Worm (Caenorhabditis elegans) whole organism, L3 larva: ENCODE results near the gene gplb-1.

Source experiments
- R02D3.7 ChIP-seq: fragments of 150-350 bp; optimal IDR thresholded peaks from 2 replicates; lab custom pipeline; 2014; ENCODE audit warnings: missing biosample characterization, missing genetic modification characterization
- aly-2 ChIP-seq: fragments of 150-350 bp; optimal IDR thresholded peaks from 2 replicates; lab custom pipeline; 2014; ENCODE audit warnings: missing biosample characterization, missing genetic modification characterization
- ama-1 ChIP-seq: fragments of 150-350 bp; optimal IDR thresholded peaks from 2 replicates; lab custom pipeline; 2018
- ceh-16 ChIP-seq: sonication (generic microtip); optimal IDR thresholded peaks from 2 replicates; lab custom pipeline; 2017; ENCODE audit warnings: missing biosample characterization, missing genetic modification characterization
- ceh-28 ChIP-seq: fragments of 150-350 bp; optimal IDR thresholded peaks from 2 replicates; lab custom pipeline; 2014; ENCODE audit warnings: missing biosample characterization, missing genetic modification reagents, missing genetic modification characterization
- ceh-82 ChIP-seq: fragments of 150-350 bp; optimal IDR thresholded peaks from 2 replicates; lab custom pipeline; 2014; ENCODE audit warnings: missing biosample characterization, missing genetic modification characterization
- ceh-9 ChIP-seq: sonication (generic microtip); optimal IDR thresholded peaks from 2 replicates; lab custom pipeline; 2018; ENCODE audit warnings: missing biosample characterization, missing genetic modification characterization
- daf-12 ChIP-seq: fragments of 150-350 bp; optimal IDR thresholded peaks from 2 replicates; lab custom pipeline; 2014; ENCODE audit warnings: missing biosample characterization, missing genetic modification reagents, missing genetic modification characterization
- egl-27 ChIP-seq: sonication (generic microtip); optimal IDR thresholded peaks from 4 replicates; lab custom pipeline; 2017; ENCODE audit warnings: missing biosample characterization, missing genetic modification reagents, missing genetic modification characterization
- elt-1 ChIP-seq: fragments of 150-350 bp; optimal IDR thresholded peaks from 2 replicates; lab custom pipeline; 2014; ENCODE audit warnings: missing biosample characterization, missing genetic modification characterization
- elt-2 ChIP-seq: sonication (generic microtip); optimal IDR thresholded peaks from 2 replicates; lab custom pipeline; 2016; ENCODE audit warnings: missing genetic modification reagents, mild to moderate bottlenecking, missing genetic modification characterization, missing compliant biosample characterization
- elt-3 ChIP-seq, 3 experiments: fragments of 150-350 bp in 1 of 3; sonication (generic microtip) in 2 of 3; optimal IDR thresholded peaks; 2 replicates in 2 of 3; 4 replicates in 1 of 3; lab custom pipeline; 2014 to 2017; ENCODE audit warnings: missing biosample characterization in 3 of 3, missing genetic modification characterization in 3 of 3
- eor-1 ChIP-seq, 2 experiments: fragments of 150-350 bp; optimal IDR thresholded peaks; 2 replicates each; lab custom pipeline; 2014 to 2018; ENCODE audit warnings: missing biosample characterization in 2 of 2, missing genetic modification characterization in 2 of 2
- fkh-10 ChIP-seq: sonication (generic microtip); optimal IDR thresholded peaks from 2 replicates; lab custom pipeline; 2017; ENCODE audit warnings: missing biosample characterization, missing genetic modification reagents, missing genetic modification characterization
- fkh-2 ChIP-seq: fragments of 150-350 bp; optimal IDR thresholded peaks from 2 replicates; lab custom pipeline; 2014; ENCODE audit warnings: missing biosample characterization, missing genetic modification reagents, missing genetic modification characterization
- fos-1 ChIP-seq: fragments of 150-350 bp; optimal IDR thresholded peaks from 2 replicates; lab custom pipeline; 2014; ENCODE audit warnings: missing biosample characterization, missing genetic modification characterization
- hmg-11 ChIP-seq: sonication (generic microtip); optimal IDR thresholded peaks from 2 replicates; lab custom pipeline; 2016; ENCODE audit warnings: missing genetic modification characterization, missing compliant biosample characterization
- lin-15B ChIP-seq: fragments of 150-350 bp; optimal IDR thresholded peaks from 2 replicates; lab custom pipeline; 2014; ENCODE audit warnings: missing biosample characterization, missing genetic modification characterization
- lin-39 ChIP-seq: fragments of 150-350 bp; optimal IDR thresholded peaks from 2 replicates; lab custom pipeline; 2018; ENCODE audit warnings: missing biosample characterization, missing genetic modification reagents, missing genetic modification characterization
- lsy-12 ChIP-seq: sonication (generic microtip); optimal IDR thresholded peaks from 2 replicates; lab custom pipeline; 2016; ENCODE audit warnings: mild to moderate bottlenecking, missing genetic modification characterization, missing compliant biosample characterization
- mdl-1 ChIP-seq: fragments of 150-350 bp; optimal IDR thresholded peaks from 2 replicates; lab custom pipeline; 2014; ENCODE audit warnings: missing biosample characterization, missing genetic modification characterization
- nfya-1 ChIP-seq: sonication (generic microtip); optimal IDR thresholded peaks from 2 replicates; lab custom pipeline; 2017; ENCODE audit warnings: missing genetic modification characterization, mild to moderate bottlenecking, missing compliant biosample characterization, antibody characterized with exemption, moderate library complexity; ENCODE audit not compliant: insufficient read depth
- nhr-11 ChIP-seq: fragments of 150-350 bp; optimal IDR thresholded peaks from 2 replicates; lab custom pipeline; 2014; ENCODE audit warnings: missing biosample characterization, missing genetic modification characterization
- nhr-23 ChIP-seq: fragments of 150-350 bp; optimal IDR thresholded peaks from 2 replicates; lab custom pipeline; 2014; ENCODE audit warnings: missing biosample characterization, missing genetic modification reagents, missing genetic modification characterization
- nhr-237 ChIP-seq: fragments of 150-350 bp; optimal IDR thresholded peaks from 2 replicates; lab custom pipeline; 2014; ENCODE audit warnings: missing biosample characterization, missing genetic modification characterization
- nhr-25 ChIP-seq: sonication (generic microtip); optimal IDR thresholded peaks from 2 replicates; lab custom pipeline; 2017; ENCODE audit warnings: missing biosample characterization, missing genetic modification characterization
- nhr-28 ChIP-seq: fragments of 150-350 bp; optimal IDR thresholded peaks from 2 replicates; lab custom pipeline; 2014; ENCODE audit warnings: missing biosample characterization, missing genetic modification characterization
- nhr-67 ChIP-seq: fragments of 150-350 bp; optimal IDR thresholded peaks from 2 replicates; lab custom pipeline; 2014; ENCODE audit warnings: missing biosample characterization, missing genetic modification characterization
- pha-4 ChIP-seq: fragments of 150-350 bp; optimal IDR thresholded peaks from 2 replicates; lab custom pipeline; 2014; ENCODE audit warnings: missing biosample characterization, missing genetic modification reagents, missing genetic modification characterization
- pqm-1 ChIP-seq: fragments of 150-350 bp; optimal IDR thresholded peaks from 2 replicates; lab custom pipeline; 2017; ENCODE audit warnings: missing biosample characterization, missing genetic modification characterization, inconsistent platforms
- sea-2 ChIP-seq: fragments of 150-350 bp; sonication (generic microtip); optimal IDR thresholded peaks from 4 replicates; lab custom pipeline; 2014; ENCODE audit warnings: missing biosample characterization, missing genetic modification reagents, missing genetic modification characterization
- skn-1 ChIP-seq: fragments of 150-350 bp; optimal IDR thresholded peaks from 2 replicates; lab custom pipeline; 2014; ENCODE audit warnings: missing biosample characterization, missing genetic modification characterization
- snpc-4 ChIP-seq: fragments of 150-350 bp; optimal IDR thresholded peaks from 2 replicates; lab custom pipeline; 2014; ENCODE audit warnings: missing biosample characterization, missing genetic modification characterization
- tbx-2 ChIP-seq: sonication (generic microtip); optimal IDR thresholded peaks from 2 replicates; lab custom pipeline; 2016; ENCODE audit warnings: mild to moderate bottlenecking, missing genetic modification characterization, missing compliant biosample characterization
- unc-39 ChIP-seq: sonication (generic microtip); optimal IDR thresholded peaks from 4 replicates; lab custom pipeline; 2017; ENCODE audit warnings: missing biosample characterization, missing genetic modification characterization
- unc-62 ChIP-seq: fragments of 150-350 bp; sonication (generic microtip); optimal IDR thresholded peaks from 4 replicates; lab custom pipeline; 2014; ENCODE audit warnings: missing biosample characterization, missing genetic modification reagents, missing genetic modification characterization
- ztf-11 ChIP-seq: fragments of 150-350 bp; optimal IDR thresholded peaks from 2 replicates; lab custom pipeline; 2014; ENCODE audit warnings: missing biosample characterization, missing genetic modification characterization
- ztf-4 ChIP-seq: fragments of 150-350 bp; optimal IDR thresholded peaks from 2 replicates; lab custom pipeline; 2014; ENCODE audit warnings: missing biosample characterization, missing genetic modification characterization

Gene gplb-1

ce11 chrV:8470906-8471305 lies at the start of gene gplb-1:
Gene gplb-1 (minus strand): TSS chrV:8471242.
- TF ChIP-seq nhr-11 (no peak), nhr-237 (no peak), unc-62 (GFP tag; lab: Kevin White, UChicago) (no peak), lsy-12 (tag; lab: Kevin White, UChicago) (no peak), mdl-1 (no peak), pqm-1 (tag; lab: Kevin White, UChicago) (no peak), pha-4 (tag; lab: Kevin White, UChicago) (no peak), ama-1 (lab: Kevin White, UChicago) (no peak), ztf-11 (tag; lab: Kevin White, UChicago) (no peak), lin-39 (tag; lab: Kevin White, UChicago) (no peak), ceh-28 (tag; lab: Kevin White, UChicago) (no peak), elt-3 (tag; optimal IDR thresholded peaks at IDR 0.05; lab: Kevin White, UChicago) (no peak), fkh-2 (tag; lab: Kevin White, UChicago) (no peak), skn-1 (no peak), fkh-10 (GFP tag; lab: Kevin White, UChicago) (no peak), unc-39 (tag; lab: Kevin White, UChicago) (no peak), ceh-16 (tag; lab: Kevin White, UChicago) (no peak), snpc-4 (tag; lab: Kevin White, UChicago) (no peak), ceh-82 (no peak), sea-2 (GFP tag; lab: Kevin White, UChicago) (no peak)
- TF ChIP-seq, all 47 proteins: peak for 0

ce11 chrV:8518822-8519392 lies 47.9 kb upstream of the gplb-1 start, which contains the start of gene F45F2.10:
Gene F45F2.10 (minus strand): TSS chrV:8518872.
- TF ChIP-seq elt-2 (tag; lab: Kevin White, UChicago) (peak; percentile 26), lin-15B (tag; lab: Kevin White, UChicago) (peak; percentile 9), lin-39 (tag; lab: Kevin White, UChicago) (peak; percentile 10), R02D3.7 (tag; lab: Kevin White, UChicago) (peak; percentile 76), elt-1 (no peak), nhr-25 (no peak), nhr-67 (no peak), sea-2 (GFP tag; lab: Kevin White, UChicago) (no peak), ztf-11 (tag; lab: Kevin White, UChicago) (no peak), nfya-1 (tag; lab: Kevin White, UChicago) (no peak), pqm-1 (tag; lab: Kevin White, UChicago) (no peak), fkh-2 (tag; lab: Kevin White, UChicago) (no peak), aly-2 (tag; lab: Kevin White, UChicago) (no peak), hmg-11 (tag; lab: Kevin White, UChicago) (no peak), snpc-4 (tag; lab: Kevin White, UChicago) (peak; percentile 25), mdl-1 (no peak), unc-62 (GFP tag; lab: Kevin White, UChicago) (no peak), ceh-9 (no peak), ceh-82 (no peak), pha-4 (tag; lab: Kevin White, UChicago) (peak; percentile 45), fos-1 (tag; lab: Kevin White, UChicago) (no peak)

- TF ChIP-seq eor-1 (tag; optimal IDR thresholded peaks at IDR 0.05; lab: Kevin White, UChicago) (no peak), hmg-11 (tag; lab: Kevin White, UChicago) (peak; percentile 53), elt-3 (tag; optimal IDR thresholded peaks at IDR 0.05; lab: Kevin White, UChicago) (no peak), lin-15B (tag; lab: Kevin White, UChicago) (no peak), ztf-4 (tag; lab: Kevin White, UChicago) (no peak), ceh-16 (tag; lab: Kevin White, UChicago) (no peak), daf-12 (tag; lab: Kevin White, UChicago) (no peak), ztf-11 (tag; lab: Kevin White, UChicago) (no peak), fkh-2 (tag; lab: Kevin White, UChicago) (no peak), lin-39 (tag; lab: Kevin White, UChicago) (peak; percentile 39), mdl-1 (no peak), skn-1 (no peak), fkh-10 (GFP tag; lab: Kevin White, UChicago) (no peak), nfya-1 (tag; lab: Kevin White, UChicago) (peak; percentile 54), egl-27 (tag; lab: Kevin White, UChicago) (no peak), tbx-2 (tag; lab: Kevin White, UChicago) (no peak), nhr-23 (tag; lab: Kevin White, UChicago) (no peak), ceh-28 (tag; lab: Kevin White, UChicago) (no peak), nhr-28 (tag; lab: Kevin White, UChicago) (no peak)
- TF ChIP-seq, all 47 proteins: peak for 3
Measured at ce11 chrV:8518283-8518682, 47.2 kb upstream of the gplb-1 start.
